Fruit fly (Drosophila melanogaster) whole organism, embryonic: Measurements from ENCODE around the gene borr.
A peak's percentile ranks its signal among the peaks of the same experiment; 100 is the strongest.

ENCODE experiments used
- B-H2 ChIP-seq: fragments of 200-800 bp; sonication (Bioruptor generic); optimal IDR thresholded peaks from 2 replicates; lab custom pipeline; 2018; ENCODE audit warnings: missing biosample characterization, mild to moderate bottlenecking, missing genetic modification characterization
- CG10431 ChIP-seq: fragments of 200-800 bp; sonication (Bioruptor generic); optimal IDR thresholded peaks from 3 replicates; lab custom pipeline; 2018; ENCODE audit warnings: missing biosample characterization, mild to moderate bottlenecking, missing genetic modification characterization
- CG13287 ChIP-seq: fragments of 200-800 bp; sonication (Bioruptor generic); IDR thresholded peaks from 2 replicates; pipeline ENCODE4 v1.3.6; 2022; ENCODE audit warnings: missing biosample characterization, missing genetic modification characterization; ENCODE audit not compliant: partially characterized antibody
- CG13775 ChIP-seq: fragments of 200-800 bp; sonication (Bioruptor generic); optimal IDR thresholded peaks from 3 replicates; lab custom pipeline; 2017; ENCODE audit warnings: missing biosample characterization, mild to moderate bottlenecking, missing genetic modification characterization
- CG16779 ChIP-seq: fragments of 200-800 bp; sonication (Bioruptor generic); IDR thresholded peaks from 2 replicates; pipeline ENCODE4 v1.3.6; 2022; ENCODE audit warnings: missing biosample characterization, missing genetic modification characterization
- CG17186 ChIP-seq: fragments of 200-800 bp; sonication (Bioruptor generic); optimal IDR thresholded peaks from 3 replicates; lab custom pipeline; 2017; ENCODE audit warnings: missing biosample characterization, missing genetic modification reagents, missing genetic modification characterization
- CG17912 ChIP-seq: fragments of 200-800 bp; sonication (Bioruptor generic); optimal IDR thresholded peaks from 2 replicates; lab custom pipeline; 2018; ENCODE audit warnings: missing biosample characterization, mild to moderate bottlenecking, missing genetic modification characterization
- CG18011 ChIP-seq: fragments of 200-800 bp; sonication (Bioruptor generic); optimal IDR thresholded peaks from 2 replicates; lab custom pipeline; 2017; ENCODE audit warnings: missing biosample characterization, missing genetic modification characterization, mild to moderate bottlenecking, moderate library complexity, missing genotype
- CG32532 ChIP-seq: fragments of 200-800 bp; sonication (Bioruptor generic); IDR thresholded peaks from 2 replicates; pipeline ENCODE4 v1.3.6; 2022; ENCODE audit warnings: missing biosample characterization, missing genetic modification characterization
- CG3281 ChIP-seq: fragments of 200-800 bp; sonication (Bioruptor generic); optimal IDR thresholded peaks from 3 replicates; lab custom pipeline; 2017; ENCODE audit warnings: missing biosample characterization, mild to moderate bottlenecking, missing genetic modification characterization
- CG4360 ChIP-seq: fragments of 200-800 bp; sonication (Bioruptor generic); IDR thresholded peaks from 2 replicates; pipeline ENCODE4 v1.3.6; 2022; ENCODE audit warnings: missing biosample characterization, missing genetic modification characterization
- CG4854 ChIP-seq: fragments of 200-800 bp; sonication (Bioruptor generic); optimal IDR thresholded peaks from 2 replicates; lab custom pipeline; 2016; ENCODE audit warnings: missing biosample characterization, missing genetic modification characterization, inconsistent platforms
- CG8290 ChIP-seq, 3 experiments: fragments of 200-800 bp; sonication (Bioruptor generic); optimal IDR thresholded peaks; 2 replicates each; lab custom pipeline; 2016 to 2019; ENCODE audit warnings: missing biosample characterization in 3 of 3, missing genetic modification characterization in 3 of 3, mild to moderate bottlenecking in 2 of 3, moderate library complexity in 1 of 3
- CG9215 ChIP-seq: fragments of 200-800 bp; sonication (Bioruptor generic); IDR thresholded peaks from 2 replicates; pipeline ENCODE4 v1.3.6; 2022; ENCODE audit warnings: missing biosample characterization, missing genetic modification characterization
- CG9727 ChIP-seq: fragments of 200-800 bp; sonication (Bioruptor generic); optimal IDR thresholded peaks from 3 replicates; lab custom pipeline; 2017; ENCODE audit warnings: missing biosample characterization, mild to moderate bottlenecking, missing genetic modification characterization
- D19A ChIP-seq: fragments of 200-800 bp; optimal IDR thresholded peaks from 3 replicates; lab custom pipeline; 2019; ENCODE audit warnings: missing biosample characterization, mild to moderate bottlenecking, missing genetic modification characterization, moderate library complexity
- Dbx ChIP-seq: fragments of 200-800 bp; sonication (Bioruptor generic); IDR thresholded peaks from 3 replicates; pipeline ENCODE4 v1.3.6; 2022; ENCODE audit warnings: missing biosample characterization, missing genetic modification characterization
- Deaf1 ChIP-seq: fragments of 200-800 bp; optimal IDR thresholded peaks from 3 replicates; lab custom pipeline; 2019; ENCODE audit warnings: missing biosample characterization, mild to moderate bottlenecking, missing genetic modification characterization, moderate library complexity
- Dfd ChIP-seq, 2 experiments: fragments of >200 bp; optimal IDR thresholded peaks; 2 replicates each; lab custom pipeline; 2017; ENCODE audit warnings: missing biosample characterization in 2 of 2, missing genetic modification characterization in 2 of 2
- Dref ChIP-seq: fragments of 200-800 bp; sonication (Bioruptor generic); IDR thresholded peaks from 2 replicates; pipeline ENCODE4 v1.3.6; 2022; ENCODE audit warnings: missing biosample characterization, missing genetic modification characterization
- Ets65A ChIP-seq: fragments of 200-800 bp; sonication (Bioruptor generic); peaks from one replicate; lab custom pipeline; 2016; ENCODE audit warnings: missing biosample characterization, missing genetic modification characterization
- HmgZ ChIP-seq: fragments of 200-800 bp; sonication (Bioruptor generic); optimal IDR thresholded peaks from 2 replicates; lab custom pipeline; 2018; ENCODE audit warnings: missing biosample characterization, mild to moderate bottlenecking, missing genetic modification characterization
- Med ChIP-seq: fragments of 200-800 bp; sonication (Bioruptor generic); peaks from one replicate; lab custom pipeline; 2016; ENCODE audit warnings: missing biosample characterization, missing genetic modification characterization, mild to moderate bottlenecking, inconsistent platforms, moderate library complexity
- Tbp ChIP-seq: fragments of >200 bp; optimal IDR thresholded peaks from 2 replicates; lab custom pipeline; 2018; ENCODE audit warnings: missing biosample characterization, missing genetic modification characterization
- Xrp1 ChIP-seq: fragments of 200-800 bp; sonication (Bioruptor generic); IDR thresholded peaks from 2 replicates; pipeline ENCODE4 v1.3.6; 2022; ENCODE audit warnings: missing biosample characterization, missing genetic modification characterization
- bigmax ChIP-seq: fragments of 200-800 bp; sonication (Bioruptor generic); optimal IDR thresholded peaks from 2 replicates; lab custom pipeline; 2018; ENCODE audit warnings: missing biosample characterization, mild to moderate bottlenecking, missing genetic modification characterization
- corto ChIP-seq: fragments of 200-800 bp; sonication (Bioruptor generic); optimal IDR thresholded peaks from 2 replicates; lab custom pipeline; 2016; ENCODE audit warnings: missing biosample characterization, mild to moderate bottlenecking, missing genetic modification characterization, moderate library complexity
- exex ChIP-seq: fragments of 200-800 bp; sonication (Bioruptor generic); optimal IDR thresholded peaks from 4 replicates; lab custom pipeline; 2018; ENCODE audit warnings: missing biosample characterization, mild to moderate bottlenecking, missing genetic modification characterization, moderate library complexity
- eyg ChIP-seq: fragments of 200-800 bp; sonication (Bioruptor generic); optimal IDR thresholded peaks from 3 replicates; lab custom pipeline; 2016; ENCODE audit warnings: missing biosample characterization, missing genetic modification characterization
- ftz-f1 ChIP-seq: fragments of 200-800 bp; sonication (Bioruptor generic); optimal IDR thresholded peaks from 2 replicates; lab custom pipeline; 2016; ENCODE audit warnings: missing biosample characterization, missing genetic modification characterization
- gsb-n ChIP-seq: fragments of 200-800 bp; sonication (Bioruptor generic); optimal IDR thresholded peaks from 3 replicates; lab custom pipeline; 2018; ENCODE audit warnings: missing biosample characterization, mild to moderate bottlenecking, missing genetic modification characterization
- hkb ChIP-seq, 2 experiments: fragments of 200-800 bp in 1 of 2; fragments of >200 bp in 1 of 2; sonication (Bioruptor generic) in 1 of 2; IDR thresholded peaks in 1 of 2; optimal IDR thresholded peaks in 1 of 2; 2 replicates each; pipeline versions ENCODE4 v1.3.6 to Lab custom; 2017 to 2022; ENCODE audit warnings: missing biosample characterization in 1 of 2, missing genetic modification characterization in 1 of 2
- nerfin-1 ChIP-seq: fragments of 200-800 bp; sonication (Bioruptor generic); optimal IDR thresholded peaks from 3 replicates; lab custom pipeline; 2019; ENCODE audit warnings: missing biosample characterization, mild to moderate bottlenecking, missing genetic modification characterization, moderate library complexity
- p53 ChIP-seq: fragments of 200-800 bp; sonication (Bioruptor generic); optimal IDR thresholded peaks from 2 replicates; lab custom pipeline; 2016; ENCODE audit warnings: missing biosample characterization, missing genetic modification characterization
- pita ChIP-seq: fragments of 200-800 bp; sonication (Bioruptor generic); optimal IDR thresholded peaks from 2 replicates; lab custom pipeline; 2017; ENCODE audit warnings: missing biosample characterization, mild to moderate bottlenecking, missing genetic modification characterization
- sug ChIP-seq: fragments of 200-800 bp; optimal IDR thresholded peaks from 2 replicates; lab custom pipeline; 2019; ENCODE audit warnings: missing biosample characterization, mild to moderate bottlenecking, missing genetic modification characterization, moderate library complexity

borr gene

dm6 chr2L:9254754-9255153 is 1.8 kb upstream of the borr start, which contains the start of gene lectin-30A:
Gene lectin-30A (minus strand): TSS chr2L:9254854.
- no peak for TF ChIP-seq exex (tag; lab: Kevin White, UChicago)
- no peak for TF ChIP-seq Deaf1 (tag; lab: Kevin White, UChicago)
- TF ChIP-seq bigmax (GFP tag; lab: Kevin White, UChicago): no peak
- TF ChIP-seq Dbx (GFP tag; lab: Robert Waterston, UW): no peak
- TF ChIP-seq sug (tag; lab: Kevin White, UChicago): no peak
- TF ChIP-seq p53 (GFP tag; lab: Kevin White, UChicago): no peak
- no peak for TF ChIP-seq Xrp1
- no peak for TF ChIP-seq CG17912 (GFP tag; lab: Kevin White, UChicago)
- TF ChIP-seq D19A (tag; lab: Kevin White, UChicago): no peak
- no peak for TF ChIP-seq CG4854 (GFP tag; lab: Kevin White, UChicago)
- no peak for TF ChIP-seq HmgZ (tag; lab: Kevin White, UChicago)

DNA sequence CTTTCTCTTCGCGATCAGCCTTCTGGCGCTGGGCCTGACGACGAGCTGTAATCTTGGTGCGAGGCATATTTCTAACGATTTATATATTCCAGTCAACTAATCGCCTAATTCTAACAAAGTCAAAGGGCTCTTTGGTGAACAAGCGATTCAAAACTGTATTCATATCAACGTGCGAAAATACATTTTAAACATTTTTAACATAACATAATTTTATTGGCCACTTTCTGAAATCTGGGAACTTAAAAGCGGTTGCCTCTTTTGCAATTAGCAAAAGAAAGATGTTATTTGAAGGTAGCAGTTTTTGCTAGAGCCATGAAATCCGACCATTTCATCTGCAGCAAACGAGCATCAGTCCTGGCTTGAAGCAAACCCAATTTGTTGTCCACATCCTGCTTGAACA is 2.0 kb downstream of the borr start, which contains the start of gene aust:
Gene aust, minus strand, starts transcription at position 101 of the 400 bp plus-strand sequence.
- no peak for TF ChIP-seq B-H2 (GFP tag; lab: Kevin White, UChicago)
- no peak for TF ChIP-seq Tbp (GFP tag; lab: Kevin White, UChicago)
- TF ChIP-seq gsb-n (tag; lab: Kevin White, UChicago): no peak
- TF ChIP-seq CG17186: no peak
- no peak for TF ChIP-seq CG10431 (GFP tag; lab: Kevin White, UChicago)
- no peak for TF ChIP-seq eyg (GFP tag; lab: Kevin White, UChicago)
- TF ChIP-seq CG9215 (GFP tag; lab: Robert Waterston, UW): no peak
- no peak for TF ChIP-seq corto (GFP tag; lab: Kevin White, UChicago)
- TF ChIP-seq Dref: no peak
- no peak for TF ChIP-seq CG18011 (GFP tag; lab: Kevin White, UChicago)
- no peak for TF ChIP-seq Ets65A (GFP tag; lab: Kevin White, UChicago)

dm6 chr2L:9244263-9244662 is 8.7 kb downstream of the borr start:
- peak; percentile 30; the same call in 1 of the 2 replicates for TF ChIP-seq CG16779 (GFP tag; lab: Robert Waterston, UW)
- TF ChIP-seq Med (GFP tag; lab: Kevin White, UChicago): peak; percentile 75
- peak; percentile 36; the same call in 1 of the 2 replicates for TF ChIP-seq CG32532
- peak in 1 of 2 experiments; percentile 74 for TF ChIP-seq Dfd (GFP tag; optimal IDR thresholded peaks at IDR 0.05; lab: Kevin White, UChicago)
- TF ChIP-seq CG8290 (GFP tag; optimal IDR thresholded peaks at IDR 0.05; lab: Kevin White, UChicago): no peak
- no peak for TF ChIP-seq CG8290 (tag; optimal IDR thresholded peaks at IDR 0.05; lab: Kevin White, UChicago)
- TF ChIP-seq pita: no peak
- TF ChIP-seq CG13775 (GFP tag; lab: Kevin White, UChicago): peak; percentile 46
- TF ChIP-seq CG3281: no peak
- TF ChIP-seq CG9727 (GFP tag; lab: Kevin White, UChicago): no peak
- 0 out of 2 replicates have a peak, but pooled peaks have one; percentile 9 for TF ChIP-seq CG13287
- no peak for TF ChIP-seq hkb (optimal IDR thresholded peaks at IDR 0.05; lab: Kevin White, UChicago)
- 0 out of 2 replicates have a peak, but pooled peaks have one; percentile 21 for TF ChIP-seq hkb (GFP tag; IDR thresholded peaks at IDR 0.05; lab: Robert Waterston, UW)
- TF ChIP-seq nerfin-1 (tag; lab: Kevin White, UChicago): no peak
- 0 out of 2 replicates have a peak, but pooled peaks have one; percentile 22 for TF ChIP-seq CG4360 (GFP tag; lab: Robert Waterston, UW)
- peak; percentile 51 for TF ChIP-seq ftz-f1
